Worm (Caenorhabditis elegans): ENCODE data around the gene tbcb-1.

Gene tbcb-1

DNA sequence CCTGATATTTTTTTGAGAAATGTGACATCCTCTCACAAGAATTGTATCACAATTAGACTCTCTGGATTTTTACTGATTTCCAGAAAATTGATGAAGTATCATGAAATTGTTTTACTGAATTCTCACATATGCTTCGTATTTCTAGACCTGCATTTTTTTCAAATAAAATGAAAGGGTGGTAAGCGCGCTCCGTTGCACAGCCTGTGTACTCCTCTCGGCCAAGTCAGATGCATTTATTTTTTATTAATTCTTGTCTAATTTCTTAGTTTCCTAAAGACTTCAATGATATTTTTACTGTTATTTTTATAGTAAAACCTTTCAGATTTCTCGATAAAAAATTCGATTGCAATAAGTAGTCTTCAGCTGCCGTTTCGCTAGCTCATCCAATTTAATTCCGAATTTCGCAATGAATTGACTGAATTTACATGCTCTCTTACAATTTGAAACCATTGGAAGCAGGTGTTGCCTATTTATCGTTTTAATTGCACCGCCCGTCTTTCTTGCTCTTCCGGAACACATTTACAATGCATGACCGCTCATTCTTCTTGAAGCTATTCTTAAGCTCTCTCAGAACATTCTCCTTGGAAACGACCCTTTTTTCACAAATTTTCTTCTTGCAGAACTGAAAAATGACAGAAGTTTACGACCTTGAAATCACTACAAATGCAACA, at the start of gene tbcb-1:
TSS of gene tbcb-1 (plus strand) at position 621 of the 671 bp plus-strand sequence.
- TF ChIP-seq gmeb-1 (tag; optimal IDR thresholded peaks at IDR 0.05) (peak; percentile 35), lsy-2 (tag; optimal IDR thresholded peaks at IDR 0.05) (peak in 1 of 2 experiments; percentile 55), egl-27 (tag; optimal IDR thresholded peaks at IDR 0.05) (no peak), sma-3 (GFP tag; optimal IDR thresholded peaks at IDR 0.05) (peak; percentile 8), mab-5 (tag; optimal IDR thresholded peaks at IDR 0.05) (no peak), lin-13 (GFP tag; optimal IDR thresholded peaks at IDR 0.05) (no peak), sma-9 (GFP tag; optimal IDR thresholded peaks at IDR 0.05) (peak; percentile 31), sma-9 (tag; optimal IDR thresholded peaks at IDR 0.05) (no peak), nhr-23 (tag; optimal IDR thresholded peaks at IDR 0.05) (no peak), snpc-4 (tag; optimal IDR thresholded peaks at IDR 0.05) (no peak), peb-1 (tag; optimal IDR thresholded peaks at IDR 0.05) (no peak), unc-39 (tag; optimal IDR thresholded peaks at IDR 0.05) (no peak), fos-1 (tag; optimal IDR thresholded peaks at IDR 0.05) (no peak), alr-1 (tag; optimal IDR thresholded peaks at IDR 0.05) (no peak), nhr-25 (tag; optimal IDR thresholded peaks at IDR 0.05) (peak; percentile 35), C34F6.9 (tag; optimal IDR thresholded peaks at IDR 0.05) (peak; percentile 49), ztf-11 (tag; optimal IDR thresholded peaks at IDR 0.05) (no peak)

DNA sequence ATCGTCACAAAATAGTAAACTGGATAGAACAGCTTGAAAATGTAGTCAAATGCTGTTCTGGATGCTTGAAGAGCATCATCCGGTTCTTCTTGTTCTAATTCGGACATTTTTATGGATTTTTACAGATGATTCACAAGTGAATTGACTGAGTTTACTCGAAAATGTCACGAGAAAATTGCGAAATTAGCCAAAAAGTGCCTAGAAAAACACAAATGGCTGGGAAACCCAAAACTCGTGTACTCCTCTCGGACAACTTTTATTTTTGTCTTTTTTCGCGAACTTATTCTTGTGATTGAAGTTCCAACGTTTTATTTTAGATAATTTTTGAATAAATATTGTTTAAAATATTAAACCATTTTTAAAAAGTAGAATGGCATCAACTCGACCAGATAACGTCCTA, 40.3 kb upstream of the tbcb-1 start, which contains the start of the genes C56A3.4 and C56A3.5:
TSS of gene C56A3.4 (minus strand) at position 154 of the 400 bp plus-strand sequence.
TSS of gene C56A3.5 (plus strand) at position 367 of the 400 bp plus-strand sequence.
- no peak for TF ChIP-seq ztf-1 (GFP tag; conservative IDR thresholded peaks at IDR 0.05)
- peak; percentile 30 for TF ChIP-seq sma-3 (GFP tag; optimal IDR thresholded peaks at IDR 0.05)
- peak; percentile 43 to 67 for TF ChIP-seq lsy-2 (tag; optimal IDR thresholded peaks at IDR 0.05)
- peak; percentile 64 for TF ChIP-seq gmeb-1 (tag; optimal IDR thresholded peaks at IDR 0.05)
- TF ChIP-seq unc-62 (GFP tag; optimal IDR thresholded peaks at IDR 0.05) = no peak
- TF ChIP-seq nhr-21 (tag; optimal IDR thresholded peaks at IDR 0.05) = no peak
- peak; percentile 54 for TF ChIP-seq crh-2 (tag; optimal IDR thresholded peaks at IDR 0.05)
- TF ChIP-seq snpc-4 (tag; optimal IDR thresholded peaks at IDR 0.05) = peak; percentile 14
- TF ChIP-seq ceh-16 (tag; optimal IDR thresholded peaks at IDR 0.05) = no peak
- peak; percentile 60 for TF ChIP-seq nhr-129 (tag; optimal IDR thresholded peaks at IDR 0.05)
- TF ChIP-seq fos-1 (tag; optimal IDR thresholded peaks at IDR 0.05) = peak; percentile 50
- peak; percentile 7 for TF ChIP-seq skn-1 (tag; optimal IDR thresholded peaks at IDR 0.05)
- peak; percentile 82 for TF ChIP-seq C34F6.9 (tag; optimal IDR thresholded peaks at IDR 0.05)
- TF ChIP-seq lin-13 (GFP tag; optimal IDR thresholded peaks at IDR 0.05) = peak; percentile 1
- TF ChIP-seq ama-1 (optimal IDR thresholded peaks at IDR 0.05) = no peak
- peak; percentile 67 for TF ChIP-seq unc-55 (GFP tag; optimal IDR thresholded peaks at IDR 0.05)
- TF ChIP-seq sma-9 (GFP tag; optimal IDR thresholded peaks at IDR 0.05) = peak; percentile 54
- no peak for TF ChIP-seq sma-9 (tag; optimal IDR thresholded peaks at IDR 0.05)
- no peak for TF ChIP-seq alr-1 (tag; optimal IDR thresholded peaks at IDR 0.05)

DNA sequence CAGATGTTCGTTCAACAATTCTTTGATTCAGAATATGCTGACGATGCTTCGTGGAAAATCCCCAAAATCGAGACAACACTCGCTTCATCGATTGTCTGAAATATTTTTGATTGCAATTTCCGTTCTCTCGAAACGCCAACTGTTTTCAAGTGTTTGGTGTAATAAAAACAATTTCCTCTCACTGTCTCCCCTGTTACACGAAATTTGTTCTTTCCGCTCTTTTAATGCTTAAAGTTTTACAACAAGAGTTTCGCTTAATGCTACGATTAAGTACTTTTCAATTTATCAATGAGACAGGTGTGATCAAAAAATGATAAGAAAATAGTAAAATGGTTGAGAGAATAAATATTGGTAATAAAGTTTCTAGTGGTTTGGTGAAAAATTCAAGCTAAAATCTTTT, 35.6 kb upstream of the tbcb-1 start, which contains the start of gene C56A3.6:
TSS of gene C56A3.6 (minus strand) at position 101 of the 400 bp plus-strand sequence.
- TF ChIP-seq ceh-16 (tag; optimal IDR thresholded peaks at IDR 0.05) (no peak), nhr-12 (tag; optimal IDR thresholded peaks at IDR 0.05) (no peak), nhr-10 (tag; optimal IDR thresholded peaks at IDR 0.05) (no peak), snpc-4 (tag; optimal IDR thresholded peaks at IDR 0.05) (no peak), sem-4 (tag; optimal IDR thresholded peaks at IDR 0.05) (no peak), lin-39 (tag; optimal IDR thresholded peaks at IDR 0.05) (no peak), aly-2 (tag; optimal IDR thresholded peaks at IDR 0.05) (no peak), ceh-82 (tag; optimal IDR thresholded peaks at IDR 0.05) (no peak)

DNA sequence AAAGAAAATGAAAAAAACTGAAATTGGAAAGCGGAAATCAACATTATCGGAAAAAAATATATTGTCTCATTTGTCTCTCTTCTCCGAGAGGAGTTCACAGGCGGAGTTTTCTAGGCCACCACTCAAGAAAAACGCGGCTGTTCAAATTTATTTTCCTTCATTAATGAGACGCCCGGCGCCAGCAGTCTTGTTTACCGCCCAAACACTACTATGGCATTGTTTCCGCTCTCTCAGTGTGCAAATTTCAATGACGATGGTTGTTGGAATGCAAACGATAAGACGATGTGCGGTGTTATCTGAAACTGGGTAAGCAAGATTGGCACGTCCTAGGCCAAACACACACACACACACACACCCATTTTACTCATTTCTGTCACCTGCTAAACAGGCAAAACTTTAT, 35.2 kb upstream of the tbcb-1 start, which contains the start of gene cav-2:
TSS of gene cav-2 (plus strand) at position 359 of the 400 bp plus-strand sequence.
- TF ChIP-seq nhr-6 (tag; optimal IDR thresholded peaks at IDR 0.05) (no peak), sma-9 (GFP tag; optimal IDR thresholded peaks at IDR 0.05) (peak; percentile 85), sma-9 (tag; optimal IDR thresholded peaks at IDR 0.05) (no peak), sem-4 (tag; optimal IDR thresholded peaks at IDR 0.05) (peak; percentile 59), egl-27 (tag; optimal IDR thresholded peaks at IDR 0.05) (peak; percentile 36), nhr-12 (tag; optimal IDR thresholded peaks at IDR 0.05) (no peak), fos-1 (tag; optimal IDR thresholded peaks at IDR 0.05) (peak; percentile 87), sma-3 (GFP tag; optimal IDR thresholded peaks at IDR 0.05) (peak; percentile 83), lsy-2 (tag; optimal IDR thresholded peaks at IDR 0.05) (peak; percentile 58 to 83), gmeb-1 (tag; optimal IDR thresholded peaks at IDR 0.05) (peak; percentile 96), blmp-1 (tag; optimal IDR thresholded peaks at IDR 0.05; ENCODE audit: insufficient read depth) (no peak), peb-1 (tag; optimal IDR thresholded peaks at IDR 0.05) (no peak), nhr-21 (tag; optimal IDR thresholded peaks at IDR 0.05) (peak; percentile 58), crh-2 (tag; optimal IDR thresholded peaks at IDR 0.05) (peak; percentile 84), nhr-25 (tag; optimal IDR thresholded peaks at IDR 0.05) (peak; percentile 72), C34F6.9 (tag; optimal IDR thresholded peaks at IDR 0.05) (peak; percentile 82), nhr-11 (tag; optimal IDR thresholded peaks at IDR 0.05) (no peak), Y55F3AM.14 (GFP tag; optimal IDR thresholded peaks at IDR 0.05) (no peak), unc-55 (GFP tag; optimal IDR thresholded peaks at IDR 0.05) (peak; percentile 92), lin-11 (tag; optimal IDR thresholded peaks at IDR 0.05) (peak; percentile 34), lin-39 (tag; optimal IDR thresholded peaks at IDR 0.05) (no peak), elt-1 (tag; optimal IDR thresholded peaks at IDR 0.05) (no peak), ZK546.5 (tag; optimal IDR thresholded peaks at IDR 0.05) (no peak), elt-3 (tag; optimal IDR thresholded peaks at IDR 0.05) (no peak), aly-2 (tag; optimal IDR thresholded peaks at IDR 0.05) (no peak), snpc-4 (tag; optimal IDR thresholded peaks at IDR 0.05) (peak; percentile 62), F13H6.1 (tag; optimal IDR thresholded peaks at IDR 0.05) (peak; percentile 81), mdl-1 (tag; optimal IDR thresholded peaks at IDR 0.05) (peak in 1 of 2 experiments; percentile 13), unc-39 (tag; optimal IDR thresholded peaks at IDR 0.05) (no peak), nhr-129 (tag; optimal IDR thresholded peaks at IDR 0.05) (peak; percentile 48), mab-5 (tag; optimal IDR thresholded peaks at IDR 0.05) (peak; percentile 73), lin-13 (GFP tag; optimal IDR thresholded peaks at IDR 0.05) (peak; percentile 64)

Data from whole organism, L2 larva.